Worm (Caenorhabditis elegans) whole organism, L1 larva: ENCODE data around the gene usp-4.

ENCODE experiments used
- aha-1 ChIP-seq: fragments of 150-350 bp; optimal IDR thresholded peaks from 2 replicates; lab custom pipeline; 2014; ENCODE audit warnings: missing biosample characterization, missing genetic modification characterization
- fos-1 ChIP-seq: fragments of 150-350 bp; optimal IDR thresholded peaks from 2 replicates; lab custom pipeline; 2014; ENCODE audit warnings: missing biosample characterization, missing genetic modification characterization
- lsy-2 ChIP-seq, 2 experiments: fragments of 150-350 bp; optimal IDR thresholded peaks; 2 replicates each; lab custom pipeline; 2014; ENCODE audit warnings: missing biosample characterization in 2 of 2, missing genetic modification characterization in 2 of 2
- mep-1 ChIP-seq: fragments of 150-350 bp; optimal IDR thresholded peaks from 2 replicates; lab custom pipeline; 2014; ENCODE audit warnings: missing biosample characterization, missing genetic modification characterization
- pqm-1 ChIP-seq: sonication (generic microtip); optimal IDR thresholded peaks from 3 replicates; lab custom pipeline; 2017; ENCODE audit warnings: missing biosample characterization, missing genetic modification characterization
- sox-4 ChIP-seq: sonication (generic microtip); optimal IDR thresholded peaks from 2 replicates; lab custom pipeline; 2016; ENCODE audit warnings: missing genetic modification characterization, missing compliant biosample characterization

DNA sequence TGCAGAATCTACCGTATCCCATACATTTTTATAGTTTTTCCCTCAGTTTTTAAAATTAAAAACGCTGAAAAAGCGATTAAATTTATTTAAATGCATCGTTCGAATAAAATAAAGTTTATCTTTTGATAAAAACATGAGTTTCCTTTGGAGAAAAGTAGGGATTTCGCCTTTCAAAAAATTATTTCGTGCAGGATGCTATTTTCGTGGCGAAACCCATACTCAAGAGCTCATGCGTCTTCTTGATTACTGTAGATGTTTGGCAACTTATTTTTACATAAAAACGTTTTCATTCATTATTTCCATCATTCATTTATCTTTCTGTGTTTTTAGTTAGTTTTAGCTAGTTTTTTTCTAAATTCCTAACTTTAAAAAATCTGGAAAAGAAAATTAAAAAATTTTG, 32.8 kb downstream of the usp-4 start:
- no peak for TF ChIP-seq aha-1
- TF ChIP-seq mep-1 (tag; lab: Kevin White, UChicago), result no peak
- no peak for TF ChIP-seq lsy-2 (tag; optimal IDR thresholded peaks at IDR 0.05; lab: Kevin White, UChicago)
- no peak for TF ChIP-seq pqm-1
- no peak for TF ChIP-seq sox-4 (tag; lab: Kevin White, UChicago)
- TF ChIP-seq fos-1, result no peak
